Worm (Caenorhabditis elegans) whole organism, L1 larva: Measurements from ENCODE around the gene R03G8.1.

Source experiments
- C16A3.4 ChIP-seq: fragments of 150-350 bp; optimal IDR thresholded peaks from 2 replicates; lab custom pipeline; 2014; ENCODE audit warnings: missing biosample characterization, missing genetic modification characterization
- alr-1 ChIP-seq: fragments of 200-800 bp; sonication (Bioruptor generic); optimal IDR thresholded peaks from 2 replicates; lab custom pipeline; 2018; ENCODE audit warnings: borderline replicate concordance, mild to moderate bottlenecking, missing genetic modification characterization, missing compliant biosample characterization
- ama-1 ChIP-seq: fragments of 150-350 bp; optimal IDR thresholded peaks from 2 replicates; lab custom pipeline; 2014
- fkh-8 ChIP-seq: sonication (generic microtip); optimal IDR thresholded peaks from 2 replicates; lab custom pipeline; 2016; ENCODE audit warnings: mild to moderate bottlenecking, missing genetic modification characterization, missing compliant biosample characterization
- fos-1 ChIP-seq: fragments of 150-350 bp; optimal IDR thresholded peaks from 2 replicates; lab custom pipeline; 2014; ENCODE audit warnings: missing biosample characterization, missing genetic modification characterization
- nhr-90 ChIP-seq: sonication (generic microtip); optimal IDR thresholded peaks from 2 replicates; lab custom pipeline; 2016; ENCODE audit warnings: mild to moderate bottlenecking, missing genetic modification characterization, missing compliant biosample characterization; ENCODE audit not compliant: poor library complexity
- unc-86 ChIP-seq: sonication (generic microtip); optimal IDR thresholded peaks from 2 replicates; lab custom pipeline; 2016; ENCODE audit warnings: missing genetic modification characterization, missing compliant biosample characterization

DNA sequence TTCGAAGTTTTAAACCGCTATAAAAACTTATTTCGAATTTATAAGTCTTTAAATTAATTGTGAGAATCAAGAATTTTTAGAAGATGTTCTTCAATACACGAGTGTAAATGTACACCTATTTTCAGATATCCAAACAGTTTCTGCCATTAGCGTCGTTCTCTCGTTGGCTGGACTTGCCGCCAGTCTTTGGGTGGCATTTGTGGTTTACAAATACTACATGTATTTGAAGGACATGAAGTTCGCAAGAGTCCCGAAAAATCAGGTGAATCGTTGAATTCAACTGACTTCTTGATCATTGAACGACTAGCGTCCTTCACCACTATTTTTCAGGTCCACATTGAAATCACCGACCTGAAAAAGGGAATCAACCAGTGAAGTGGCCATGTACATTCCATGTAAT lies 31.3 kb downstream of the R03G8.1 start:
- no peak for TF ChIP-seq alr-1
- no peak for TF ChIP-seq C16A3.4
- no peak for TF ChIP-seq fkh-8 (tag; lab: Kevin White, UChicago)
- TF ChIP-seq fos-1 (tag; lab: Kevin White, UChicago) = no peak
- no peak for TF ChIP-seq nhr-90
- TF ChIP-seq unc-86 (tag; lab: Kevin White, UChicago) = no peak
- TF ChIP-seq ama-1 (lab: Kevin White, UChicago) = no peak
